Fruit fly (Drosophila melanogaster) whole organism, wandering third instar larva: ENCODE measurements around the gene Hph.

Experiments
- CG9705 ChIP-seq: fragments of 200-800 bp; sonication (Bioruptor generic); optimal IDR thresholded peaks from 2 replicates; lab custom pipeline; 2018; ENCODE audit warnings: missing biosample characterization, mild to moderate bottlenecking, missing genetic modification characterization
- Dfd ChIP-seq: fragments of >200 bp; optimal IDR thresholded peaks from 2 replicates; lab custom pipeline; 2017; ENCODE audit warnings: missing biosample characterization, missing genetic modification characterization
- Dif ChIP-seq: fragments of 200-275, 200-300 bp; sonication (Bioruptor generic); optimal IDR thresholded peaks from 2 replicates; lab custom pipeline; 2018; ENCODE audit warnings: missing biosample characterization, missing genetic modification characterization; ENCODE audit not compliant: partially characterized antibody
- OdsH ChIP-seq: fragments of 200-800 bp; sonication (Bioruptor generic); optimal IDR thresholded peaks from 2 replicates; lab custom pipeline; 2016; ENCODE audit warnings: missing biosample characterization, mild to moderate bottlenecking, missing genetic modification characterization
- fru ChIP-seq: fragments of 200-800 bp; sonication (Bioruptor generic); optimal IDR thresholded peaks from 3 replicates; lab custom pipeline; 2016; ENCODE audit warnings: missing biosample characterization, mild to moderate bottlenecking, missing genetic modification characterization
- h ChIP-seq: fragments of 200-800 bp; sonication (Bioruptor generic); optimal IDR thresholded peaks from 3 replicates; lab custom pipeline; 2016; ENCODE audit warnings: missing biosample characterization, mild to moderate bottlenecking, missing genetic modification characterization
- pan ChIP-seq: fragments of >200 bp; optimal IDR thresholded peaks from 2 replicates; lab custom pipeline; 2017

DNA sequence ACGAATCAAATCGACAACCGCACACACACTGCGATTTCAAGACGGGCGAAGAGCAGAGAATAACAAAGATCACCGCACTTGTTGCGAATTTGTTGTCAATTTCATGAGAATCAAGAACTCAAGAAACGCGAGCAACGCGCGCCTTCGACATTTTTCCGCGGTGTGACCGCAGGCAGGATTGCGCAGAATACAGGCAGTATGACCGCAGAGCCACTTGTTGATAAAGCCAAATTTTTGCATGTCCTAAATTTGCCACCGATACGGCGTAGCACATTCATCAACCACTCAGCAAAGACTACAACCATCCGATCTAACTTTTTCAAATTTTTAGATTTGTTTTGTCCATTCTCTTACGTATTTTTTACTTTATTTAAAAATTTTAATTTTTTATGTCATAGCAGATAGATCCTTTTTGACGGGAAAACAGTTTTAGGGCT lies 39.5 kb upstream of the Hph start, which contains the start of gene cno:
- TF ChIP-seq CG9705 (GFP tag; lab: Kevin White, UChicago) (no peak), h (GFP tag; lab: Kevin White, UChicago) (peak; percentile 3), Dif (GFP tag; lab: Kevin White, UChicago) (peak; percentile 62), OdsH (no peak), pan (lab: Kevin White, UChicago) (no peak), fru (GFP tag; lab: Kevin White, UChicago) (no peak), Dfd (GFP tag; lab: Kevin White, UChicago) (no peak)
